Worm (Caenorhabditis elegans) whole organism, L2 larva: ENCODE measurements around the gene C49C3.7.

Experiments used
- R02D3.7 ChIP-seq: fragments of 150-350 bp; optimal IDR thresholded peaks from 2 replicates; lab custom pipeline; 2014; ENCODE audit warnings: missing biosample characterization, missing genetic modification characterization
- ZK546.5 ChIP-seq: sonication (generic microtip); optimal IDR thresholded peaks from 2 replicates; lab custom pipeline; 2017; ENCODE audit warnings: missing biosample characterization, missing genetic modification characterization
- alr-1 ChIP-seq: fragments of 150-350 bp; optimal IDR thresholded peaks from 2 replicates; lab custom pipeline; 2014; ENCODE audit warnings: missing biosample characterization, missing genetic modification characterization
- aly-2 ChIP-seq: fragments of 150-350 bp; optimal IDR thresholded peaks from 2 replicates; lab custom pipeline; 2014; ENCODE audit warnings: missing biosample characterization, missing genetic modification characterization
- ama-1 ChIP-seq: fragments of 150-350 bp; optimal IDR thresholded peaks from 2 replicates; lab custom pipeline; 2018; ENCODE audit warnings: inconsistent platforms
- ceh-82 ChIP-seq: fragments of 150-350 bp; optimal IDR thresholded peaks from 2 replicates; lab custom pipeline; 2014; ENCODE audit warnings: missing biosample characterization, missing genetic modification characterization
- egl-27 ChIP-seq: sonication (generic microtip); optimal IDR thresholded peaks from 3 replicates; lab custom pipeline; 2017; ENCODE audit warnings: missing biosample characterization, missing genetic modification reagents, missing genetic modification characterization
- lin-11 ChIP-seq: fragments of 150-350 bp; sonication (generic microtip); optimal IDR thresholded peaks from 2 replicates; lab custom pipeline; 2014; ENCODE audit warnings: missing biosample characterization, missing genetic modification characterization, inconsistent platforms, mixed read lengths
- lin-39 ChIP-seq: fragments of 150-350 bp; optimal IDR thresholded peaks from 2 replicates; lab custom pipeline; 2014; ENCODE audit warnings: missing biosample characterization, missing genetic modification reagents, missing genetic modification characterization
- mdl-1 ChIP-seq, 2 experiments: fragments of 150-350 bp in 1 of 2; sonication (generic microtip) in 1 of 2; optimal IDR thresholded peaks; 2 replicates each; lab custom pipeline; 2017; ENCODE audit warnings: missing biosample characterization in 2 of 2, missing genetic modification characterization in 2 of 2
- nhr-6 ChIP-seq: fragments of 150-350 bp; optimal IDR thresholded peaks from 2 replicates; lab custom pipeline; 2014; ENCODE audit warnings: missing biosample characterization, missing genetic modification characterization
- sma-9 ChIP-seq, 2 experiments: fragments of 150-350 bp in 1 of 2; sonication (generic microtip) in 1 of 2; optimal IDR thresholded peaks; 2 replicates each; lab custom pipeline; 2014 to 2016; ENCODE audit warnings: missing genetic modification characterization in 2 of 2, mild to moderate bottlenecking in 1 of 2, missing biosample characterization in 1 of 2, missing compliant biosample characterization in 1 of 2, missing genetic modification reagents in 1 of 2, moderate library complexity in 1 of 2
- snpc-4 ChIP-seq: fragments of 150-350 bp; optimal IDR thresholded peaks from 2 replicates; lab custom pipeline; 2014; ENCODE audit warnings: missing biosample characterization, missing genetic modification characterization
- unc-55 ChIP-seq: fragments of 150-350 bp; sonication (generic microtip); optimal IDR thresholded peaks from 3 replicates; lab custom pipeline; 2014; ENCODE audit warnings: missing biosample characterization, missing genetic modification reagents, missing genetic modification characterization

DNA sequence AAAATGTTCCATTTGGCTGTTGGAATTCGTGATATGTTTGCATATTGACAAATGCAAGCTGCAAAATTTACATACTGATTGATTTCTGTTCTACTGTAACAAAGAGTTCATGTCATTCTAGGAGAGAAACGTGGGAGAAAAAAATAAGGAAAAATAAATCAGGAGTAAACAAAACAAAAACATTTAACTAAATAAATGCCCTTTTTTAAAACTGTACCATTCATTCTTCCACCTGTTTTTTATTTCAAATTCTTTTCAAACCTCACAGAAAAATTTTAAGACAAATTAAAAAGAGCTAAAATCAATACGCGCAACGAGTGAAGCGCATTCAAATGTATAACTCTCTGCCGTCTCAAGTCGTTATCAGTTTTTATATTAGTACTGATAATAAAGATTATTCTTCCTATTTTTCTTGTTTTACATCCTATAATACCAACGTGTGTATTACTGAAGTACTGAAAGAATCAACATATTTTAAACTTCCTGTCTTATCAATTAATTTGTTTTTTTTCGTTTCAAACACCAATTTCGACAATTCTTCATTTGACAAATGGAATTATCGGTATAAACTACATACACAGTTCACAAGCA lies 6.7 kb downstream of the C49C3.7 start, which contains the start of gene C49C3.10:
- no peak for TF ChIP-seq ZK546.5 (tag; lab: Kevin White, UChicago)
- no peak for TF ChIP-seq snpc-4 (tag; lab: Kevin White, UChicago)
- TF ChIP-seq ama-1: no peak
- no peak for TF ChIP-seq egl-27
- TF ChIP-seq R02D3.7 (tag; lab: Kevin White, UChicago): no peak
- no peak for TF ChIP-seq lin-11 (tag; lab: Kevin White, UChicago)
- no peak for TF ChIP-seq aly-2 (tag; lab: Kevin White, UChicago)
- no peak for TF ChIP-seq ceh-82 (tag; lab: Kevin White, UChicago)
- TF ChIP-seq lin-39: no peak
- no peak for TF ChIP-seq mdl-1 (tag; optimal IDR thresholded peaks at IDR 0.05; lab: Kevin White, UChicago)
- TF ChIP-seq alr-1 (tag; lab: Kevin White, UChicago): no peak
- TF ChIP-seq sma-9 (GFP tag; optimal IDR thresholded peaks at IDR 0.05; lab: Kevin White, UChicago): no peak
- no peak for TF ChIP-seq sma-9 (tag; optimal IDR thresholded peaks at IDR 0.05; lab: Kevin White, UChicago)
- no peak for TF ChIP-seq nhr-6 (tag; lab: Kevin White, UChicago)
- TF ChIP-seq unc-55: no peak
